Worm (Caenorhabditis elegans) whole organism, mixed stage, embryonic: ENCODE results near the gene Y11D7A.9.

Source experiments
- M03D4.4 ChIP-seq: sonication (generic microtip); optimal IDR thresholded peaks from 2 replicates; lab custom pipeline; 2017; ENCODE audit warnings: mild to moderate bottlenecking, missing genetic modification characterization, missing compliant biosample characterization
- bed-3 ChIP-seq: fragments of 200-800 bp; sonication (Bioruptor generic); optimal IDR thresholded peaks from 3 replicates; lab custom pipeline; 2018; ENCODE audit warnings: mild to moderate bottlenecking, missing genetic modification characterization, moderate library complexity, missing compliant biosample characterization
- blmp-1 ChIP-seq: fragments of 150-350 bp; optimal IDR thresholded peaks from 2 replicates; lab custom pipeline; 2014; ENCODE audit warnings: missing biosample characterization, missing genetic modification characterization
- ceh-39 ChIP-seq: fragments of 150-350 bp; optimal IDR thresholded peaks from 2 replicates; lab custom pipeline; 2014; ENCODE audit warnings: missing biosample characterization, missing genetic modification characterization
- ceh-43 ChIP-seq: fragments of 200-800 bp; sonication (Bioruptor generic); optimal IDR thresholded peaks from 2 replicates; lab custom pipeline; 2018; ENCODE audit warnings: mild to moderate bottlenecking, missing genetic modification characterization, moderate library complexity, missing compliant biosample characterization
- ceh-83 ChIP-seq: fragments of 200-800 bp; sonication (Bioruptor generic); optimal IDR thresholded peaks from 2 replicates; lab custom pipeline; 2018; ENCODE audit warnings: mild to moderate bottlenecking, missing genetic modification characterization, missing compliant biosample characterization
- ces-1 ChIP-seq: fragments of 150-350 bp; optimal IDR thresholded peaks from 2 replicates; lab custom pipeline; 2014; ENCODE audit warnings: missing biosample characterization, missing genetic modification reagents, missing genetic modification characterization
- cnd-1 ChIP-seq: fragments of 200-800 bp; sonication (Bioruptor generic); optimal IDR thresholded peaks from 2 replicates; lab custom pipeline; 2018; ENCODE audit warnings: mild to moderate bottlenecking, missing genetic modification characterization, missing compliant biosample characterization
- drap-1 ChIP-seq: fragments of 200-800 bp; sonication (Bioruptor generic); optimal IDR thresholded peaks from 3 replicates; lab custom pipeline; 2018; ENCODE audit warnings: mild to moderate bottlenecking, missing genetic modification characterization, missing compliant biosample characterization
- elt-1 ChIP-seq: sonication (generic microtip); optimal IDR thresholded peaks from 2 replicates; lab custom pipeline; 2017; ENCODE audit warnings: missing genetic modification characterization, mild to moderate bottlenecking, missing compliant biosample characterization, antibody characterized with exemption, moderate library complexity, borderline replicate concordance; ENCODE audit not compliant: insufficient read depth
- elt-3 ChIP-seq: fragments of 150-350 bp; optimal IDR thresholded peaks from 2 replicates; lab custom pipeline; 2014; ENCODE audit warnings: missing biosample characterization, missing genetic modification characterization
- ham-2 ChIP-seq: fragments of 200-800 bp; sonication (Bioruptor generic); optimal IDR thresholded peaks from 2 replicates; lab custom pipeline; 2018; ENCODE audit warnings: mild to moderate bottlenecking, missing genetic modification characterization, missing compliant biosample characterization
- hlh-1 ChIP-seq: fragments of 150-350 bp; optimal IDR thresholded peaks from 2 replicates; lab custom pipeline; 2014; ENCODE audit warnings: missing biosample characterization, missing genetic modification reagents, missing genetic modification characterization
- lin-13 ChIP-seq: fragments of 150-350 bp; optimal IDR thresholded peaks from 2 replicates; lab custom pipeline; 2014; ENCODE audit warnings: missing biosample characterization, missing genetic modification characterization
- lsy-2 ChIP-seq: fragments of 150-350 bp; optimal IDR thresholded peaks from 2 replicates; lab custom pipeline; 2014; ENCODE audit warnings: missing biosample characterization, missing genetic modification characterization
- mab-5 ChIP-seq: fragments of 150-350 bp; optimal IDR thresholded peaks from 2 replicates; lab custom pipeline; 2014; ENCODE audit warnings: missing biosample characterization, missing genetic modification characterization
- mls-2 ChIP-seq: sonication (generic microtip); optimal IDR thresholded peaks from 2 replicates; lab custom pipeline; 2016; ENCODE audit warnings: mild to moderate bottlenecking, missing genetic modification characterization, moderate library complexity, missing compliant biosample characterization
- nhr-12 ChIP-seq: fragments of 150-350 bp; optimal IDR thresholded peaks from 2 replicates; lab custom pipeline; 2014; ENCODE audit warnings: missing biosample characterization, missing genetic modification characterization
- nhr-2 ChIP-seq: fragments of 150-350 bp; optimal IDR thresholded peaks from 2 replicates; lab custom pipeline; 2014; ENCODE audit warnings: missing biosample characterization, missing genetic modification characterization
- nhr-237 ChIP-seq: fragments of 150-350 bp; optimal IDR thresholded peaks from 2 replicates; lab custom pipeline; 2014; ENCODE audit warnings: missing biosample characterization, missing genetic modification characterization
- nhr-28 ChIP-seq: fragments of 150-350 bp; optimal IDR thresholded peaks from 2 replicates; lab custom pipeline; 2014; ENCODE audit warnings: missing biosample characterization, missing genetic modification characterization
- nhr-76 ChIP-seq: sonication (generic microtip); optimal IDR thresholded peaks from 2 replicates; lab custom pipeline; 2017; ENCODE audit warnings: missing biosample characterization, missing genetic modification characterization
- pha-4 ChIP-seq: fragments of 150-350 bp; optimal IDR thresholded peaks from 2 replicates; lab custom pipeline; 2018; ENCODE audit warnings: missing biosample characterization, missing genetic modification reagents, missing genetic modification characterization
- sem-2 ChIP-seq: fragments of 200-800 bp; sonication (Bioruptor generic); optimal IDR thresholded peaks from 2 replicates; lab custom pipeline; 2018; ENCODE audit warnings: mild to moderate bottlenecking, missing genetic modification characterization, missing compliant biosample characterization
- snpc-4 ChIP-seq: fragments of 150-350 bp; optimal IDR thresholded peaks from 2 replicates; lab custom pipeline; 2014; ENCODE audit warnings: missing biosample characterization, missing genetic modification characterization
- sptf-1 ChIP-seq: sonication (generic microtip); optimal IDR thresholded peaks from 2 replicates; lab custom pipeline; 2017; ENCODE audit warnings: mild to moderate bottlenecking, missing genetic modification characterization, moderate library complexity, missing compliant biosample characterization
- tbx-8 ChIP-seq: fragments of 200-800 bp; sonication (Bioruptor generic); optimal IDR thresholded peaks from 2 replicates; lab custom pipeline; 2018; ENCODE audit warnings: mild to moderate bottlenecking, missing genetic modification characterization, moderate library complexity, missing compliant biosample characterization
- unc-39 ChIP-seq: fragments of 150-350 bp; optimal IDR thresholded peaks from 2 replicates; lab custom pipeline; 2014; ENCODE audit warnings: missing biosample characterization, missing genetic modification characterization
- unc-62 ChIP-seq: fragments of 150-350 bp; optimal IDR thresholded peaks from 2 replicates; lab custom pipeline; 2014; ENCODE audit warnings: missing biosample characterization, missing genetic modification reagents, missing genetic modification characterization
- zip-8 ChIP-seq: fragments of 150-350 bp; optimal IDR thresholded peaks from 2 replicates; lab custom pipeline; 2014; ENCODE audit warnings: missing biosample characterization, missing genetic modification characterization
- ztf-11 ChIP-seq: fragments of 150-350 bp; optimal IDR thresholded peaks from 2 replicates; lab custom pipeline; 2014; ENCODE audit warnings: missing biosample characterization, missing genetic modification characterization

Gene Y11D7A.9

DNA sequence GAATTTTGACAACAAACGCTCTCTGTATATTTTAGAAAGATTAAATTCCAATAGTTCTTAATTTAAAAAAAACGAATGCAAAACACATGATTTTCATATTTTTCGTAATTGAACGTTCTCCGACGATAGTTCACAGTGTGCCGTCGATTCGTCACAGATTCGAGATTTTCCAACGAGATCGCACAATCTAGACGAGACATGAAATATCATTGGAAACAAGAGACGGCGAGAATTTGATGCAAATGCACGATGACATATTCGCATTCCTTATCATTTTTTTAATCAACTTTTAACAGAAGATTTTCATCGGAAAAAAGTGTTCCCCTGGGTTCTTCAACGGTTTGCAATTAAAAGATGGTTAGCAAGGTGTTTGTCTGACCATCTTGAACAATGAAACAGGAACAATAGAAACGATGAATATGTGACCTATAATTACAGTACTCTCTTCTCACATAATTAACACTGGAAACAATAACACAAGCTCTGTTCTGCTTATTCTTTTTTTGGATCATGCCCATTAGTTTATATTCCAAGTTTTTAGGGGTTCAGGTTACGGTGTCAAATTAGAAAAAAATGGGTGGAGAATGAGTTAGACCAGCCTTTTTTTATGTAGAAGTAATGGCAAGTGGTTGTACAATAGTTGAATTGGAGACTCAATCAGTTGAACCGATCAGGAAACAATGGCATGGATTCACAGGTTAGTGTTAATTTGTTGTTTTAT, 23.3 kb downstream of the Y11D7A.9 start, which contains the start of gene Y11D7A.3:
Gene Y11D7A.3, plus strand, starts transcription at position 671 of the 721 bp plus-strand sequence.
- TF ChIP-seq elt-3 (tag; lab: Kevin White, UChicago) (no peak), pha-4 (tag; lab: Kevin White, UChicago) (no peak), mls-2 (tag; lab: Kevin White, UChicago) (no peak), hlh-1 (no peak), ceh-39 (tag; lab: Kevin White, UChicago) (no peak), ces-1 (no peak), mab-5 (no peak), bed-3 (no peak), nhr-28 (tag; lab: Kevin White, UChicago) (no peak), ham-2 (GFP tag; lab: Kevin White, UChicago) (no peak), unc-39 (tag; lab: Kevin White, UChicago) (no peak), M03D4.4 (tag; lab: Kevin White, UChicago) (no peak), ceh-83 (GFP tag; lab: Kevin White, UChicago) (no peak), nhr-12 (no peak), sptf-1 (no peak), lin-13 (tag; lab: Kevin White, UChicago) (no peak), lsy-2 (tag; lab: Kevin White, UChicago) (no peak), blmp-1 (no peak)

DNA sequence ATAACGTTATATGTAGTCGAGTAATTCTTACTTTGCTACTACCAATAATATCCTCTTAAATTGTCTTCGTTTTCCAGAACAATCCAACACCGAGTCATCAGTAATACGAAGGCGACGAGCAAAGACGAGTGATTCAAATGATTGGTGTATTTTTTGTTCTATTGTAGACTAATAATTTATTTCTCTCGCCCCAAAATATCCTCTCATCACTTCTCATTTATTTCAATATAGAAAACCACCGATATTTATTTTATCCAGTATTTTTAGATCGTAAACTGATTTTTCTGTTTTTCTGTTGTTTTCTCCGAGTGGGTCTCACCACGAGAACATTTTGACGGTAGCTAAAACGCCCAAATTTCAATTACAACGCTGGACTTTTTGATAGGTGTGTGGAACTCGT, 28.3 kb downstream of the Y11D7A.9 start:
- TF ChIP-seq hlh-1 (no peak), nhr-12 (no peak), mls-2 (tag; lab: Kevin White, UChicago) (no peak)

DNA sequence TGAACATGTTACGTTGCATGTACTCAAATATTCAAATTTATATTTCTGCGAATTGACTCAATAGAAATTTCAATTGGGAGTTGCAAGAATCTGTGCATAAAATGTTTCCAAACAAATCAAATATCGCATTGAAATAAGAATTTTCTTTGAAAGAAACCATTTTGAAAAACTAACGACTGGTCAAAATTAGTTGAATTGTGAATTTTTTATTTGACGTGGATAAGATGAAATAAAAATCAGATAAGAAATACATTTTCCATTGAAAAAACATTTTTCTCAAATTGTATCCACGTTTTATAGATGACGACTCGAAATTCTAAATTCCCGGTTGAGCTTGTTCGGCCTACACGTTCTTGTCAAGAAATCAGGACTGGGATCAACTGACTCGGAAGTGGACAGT, 31.1 kb downstream of the Y11D7A.9 start, which contains the start of gene C46C2.3:
Gene C46C2.3, plus strand, starts transcription at position 301 of the 400 bp plus-strand sequence.
- no peak for TF ChIP-seq ces-1
- TF ChIP-seq sem-2 (GFP tag; lab: Kevin White, UChicago) = no peak
- TF ChIP-seq elt-3 (tag; lab: Kevin White, UChicago) = no peak
- no peak for TF ChIP-seq cnd-1 (tag; lab: Kevin White, UChicago)
- TF ChIP-seq pha-4 (tag; lab: Kevin White, UChicago) = no peak
- no peak for TF ChIP-seq drap-1 (GFP tag; lab: Kevin White, UChicago)
- no peak for TF ChIP-seq ceh-43 (GFP tag; lab: Kevin White, UChicago)
- no peak for TF ChIP-seq blmp-1
- no peak for TF ChIP-seq nhr-76 (tag; lab: Kevin White, UChicago)
- TF ChIP-seq mls-2 (tag; lab: Kevin White, UChicago) = no peak
- no peak for TF ChIP-seq zip-8
- TF ChIP-seq nhr-2 = no peak
- TF ChIP-seq lin-13 (tag; lab: Kevin White, UChicago) = no peak
- TF ChIP-seq bed-3 = no peak
- TF ChIP-seq sptf-1 = no peak
- no peak for TF ChIP-seq nhr-28 (tag; lab: Kevin White, UChicago)
- TF ChIP-seq unc-39 (tag; lab: Kevin White, UChicago) = no peak

DNA sequence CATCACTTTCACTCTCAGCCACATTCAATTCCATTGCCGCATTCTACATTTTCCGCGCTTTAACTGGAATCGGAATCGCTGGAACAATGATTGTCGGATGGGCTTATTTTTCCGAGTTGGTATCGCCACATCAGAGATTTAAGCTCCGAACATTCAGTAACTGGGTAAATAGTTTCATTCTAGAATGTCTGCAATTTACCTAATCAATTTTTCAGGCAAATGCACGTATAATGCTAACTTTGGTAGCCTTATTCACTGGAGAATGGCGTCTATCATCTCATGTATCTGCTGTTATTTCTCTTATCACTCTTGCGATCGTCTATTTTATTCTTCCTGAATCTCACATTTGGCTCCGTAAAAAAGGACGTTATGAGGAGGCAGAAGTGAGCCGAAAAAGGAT, 37.5 kb downstream of the Y11D7A.9 start:
- no peak for TF ChIP-seq unc-62 (GFP tag; lab: Kevin White, UChicago)
- TF ChIP-seq ztf-11 (tag; lab: Kevin White, UChicago) = no peak
- TF ChIP-seq snpc-4 (tag; lab: Kevin White, UChicago) = no peak
- no peak for TF ChIP-seq nhr-2
- no peak for TF ChIP-seq nhr-76 (tag; lab: Kevin White, UChicago)
- no peak for TF ChIP-seq ceh-43 (GFP tag; lab: Kevin White, UChicago)
- TF ChIP-seq sem-2 (GFP tag; lab: Kevin White, UChicago) = no peak
- TF ChIP-seq elt-3 (tag; lab: Kevin White, UChicago) = no peak
- TF ChIP-seq cnd-1 (tag; lab: Kevin White, UChicago) = no peak
- TF ChIP-seq ces-1 = no peak
- no peak for TF ChIP-seq tbx-8
- TF ChIP-seq mab-5 = no peak
- TF ChIP-seq blmp-1 = no peak
- no peak for TF ChIP-seq nhr-237 (tag; lab: Kevin White, UChicago)
- TF ChIP-seq nhr-12 = no peak
- no peak for TF ChIP-seq zip-8

DNA sequence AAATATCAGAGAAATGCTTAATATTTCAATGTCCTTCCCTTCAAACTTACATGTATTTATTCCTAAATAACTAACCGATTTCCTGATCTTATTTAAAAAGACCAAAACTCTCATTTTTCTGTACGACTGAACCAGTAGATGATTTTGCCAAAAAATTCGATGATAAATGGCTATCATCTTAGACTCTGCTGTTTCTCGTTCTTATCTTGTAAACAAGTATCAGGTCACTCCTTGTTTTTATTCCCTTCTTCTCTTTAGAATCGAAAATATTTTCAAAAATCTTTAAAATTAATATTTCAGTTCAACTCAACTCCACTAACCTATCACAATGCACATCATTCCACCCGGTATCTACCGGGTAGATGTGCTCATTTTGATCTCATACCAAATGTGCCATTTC, 38.5 kb downstream of the Y11D7A.9 start, which contains the start of gene C46C2.2:
Gene C46C2.2, plus strand, starts transcription at position 301 of the 400 bp plus-strand sequence.
- no peak for TF ChIP-seq blmp-1
- TF ChIP-seq mls-2 (tag; lab: Kevin White, UChicago) = no peak
- TF ChIP-seq ztf-11 (tag; lab: Kevin White, UChicago) = no peak
- no peak for TF ChIP-seq unc-39 (tag; lab: Kevin White, UChicago)
- no peak for TF ChIP-seq sptf-1
- TF ChIP-seq snpc-4 (tag; lab: Kevin White, UChicago) = no peak
- TF ChIP-seq elt-1 (tag; lab: Kevin White, UChicago) = no peak
- TF ChIP-seq M03D4.4 (tag; lab: Kevin White, UChicago) = no peak
